Worm (Caenorhabditis elegans): Measurements from ENCODE around the gene nlp-68.

Gene nlp-68

ce11 chrIII:10533310-10533709, 5.7 kb downstream of the nlp-68 start:
- peak; percentile 5 for TF ChIP-seq lin-54 (GFP tag; optimal IDR thresholded peaks at IDR 0.05)
- no peak for TF ChIP-seq efl-1 (GFP tag; optimal IDR thresholded peaks at IDR 0.05)
- TF ChIP-seq tlf-1 (GFP tag; optimal IDR thresholded peaks at IDR 0.05), result peak; percentile 34
- no peak for TF ChIP-seq mcd-1 (GFP tag; IDR thresholded peaks at IDR 0.05)
- peak; percentile 32 for TF ChIP-seq atf-7 (tag; optimal IDR thresholded peaks at IDR 0.05)
- TF ChIP-seq dox-1 (GFP tag; IDR thresholded peaks at IDR 0.05), result peak; percentile 69
- no peak for TF ChIP-seq sea-2 (GFP tag; IDR thresholded peaks at IDR 0.05)
- no peak for TF ChIP-seq nfya-1 (tag; optimal IDR thresholded peaks at IDR 0.05; ENCODE audit: borderline replicate concordance, insufficient read depth)
- TF ChIP-seq madf-10 (tag; optimal IDR thresholded peaks at IDR 0.05), result peak; percentile 40
- no peak for TF ChIP-seq rcor-1 (GFP tag; IDR thresholded peaks at IDR 0.05)
- TF ChIP-seq lir-1 (GFP tag; conservative IDR thresholded peaks at IDR 0.05), result no peak
- TF ChIP-seq K12H6.12 (tag; optimal IDR thresholded peaks at IDR 0.05), result no peak
- no peak for TF ChIP-seq snpc-1.1 (tag; optimal IDR thresholded peaks at IDR 0.05; ENCODE audit: insufficient read depth)
- TF ChIP-seq lin-40 (tag; optimal IDR thresholded peaks at IDR 0.05), result peak; percentile 30
- TF ChIP-seq ets-4 (GFP tag; optimal IDR thresholded peaks at IDR 0.05), result peak; percentile 35
- no peak for TF ChIP-seq egl-44 (GFP tag; IDR thresholded peaks at IDR 0.05)
- TF ChIP-seq F33H1.4 (GFP tag; IDR thresholded peaks at IDR 0.05), result no peak
- peak; percentile 18 for TF ChIP-seq tbp1 (GFP tag; optimal IDR thresholded peaks at IDR 0.05)
- no peak for TF ChIP-seq F23B12.7 (tag; optimal IDR thresholded peaks at IDR 0.05; ENCODE audit: insufficient read depth)
- TF ChIP-seq attf-6 (GFP tag; IDR thresholded peaks at IDR 0.05), result no peak
- peak; percentile 15 for TF ChIP-seq ztf-26 (tag; optimal IDR thresholded peaks at IDR 0.05)
- no peak for TF ChIP-seq mes-4 (tag; optimal IDR thresholded peaks at IDR 0.05)
- TF ChIP-seq zim-3 (tag; optimal IDR thresholded peaks at IDR 0.05), result no peak
- TF ChIP-seq B0261.1 (tag; optimal IDR thresholded peaks at IDR 0.05), result no peak
- peak; percentile 43 for TF ChIP-seq unc-62 (GFP tag; optimal IDR thresholded peaks at IDR 0.05)
- TF ChIP-seq ztf-25 (GFP tag; IDR thresholded peaks at IDR 0.05), result no peak
- TF ChIP-seq hrde-1 (tag; optimal IDR thresholded peaks at IDR 0.05; ENCODE audit: borderline replicate concordance), result no peak
- no peak for TF ChIP-seq nhr-120 (GFP tag; IDR thresholded peaks at IDR 0.05)
- TF ChIP-seq cebp-1 (GFP tag; IDR thresholded peaks at IDR 0.05), result no peak
- TF ChIP-seq cebp-1 (tag; optimal IDR thresholded peaks at IDR 0.05), result peak; percentile 69
- no peak for TF ChIP-seq F52B5.7 (tag; optimal IDR thresholded peaks at IDR 0.05)
- TF ChIP-seq snpc-4 (GFP tag; optimal IDR thresholded peaks at IDR 0.05), result no peak
- TF ChIP-seq snpc-4 (tag; optimal IDR thresholded peaks at IDR 0.05), result peak in 3 of 4 experiments; percentile 3 to 62 (median 33)
- TF ChIP-seq ceh-79 (tag; optimal IDR thresholded peaks at IDR 0.05), result no peak
- peak; percentile 96 for TF ChIP-seq nhr-80 (tag; optimal IDR thresholded peaks at IDR 0.05)
- TF ChIP-seq let-607 (tag; optimal IDR thresholded peaks at IDR 0.05), result peak; percentile 89 to 91
- TF ChIP-seq akir-1 (GFP tag; optimal IDR thresholded peaks at IDR 0.05), result no peak
- TF ChIP-seq ztf-22 (GFP tag; optimal IDR thresholded peaks at IDR 0.05), result peak; percentile 78
- no peak for TF ChIP-seq C17E4.6 (GFP tag; IDR thresholded peaks at IDR 0.05)
- TF ChIP-seq attf-5 (GFP tag; optimal IDR thresholded peaks at IDR 0.05), result peak; percentile 24
- TF ChIP-seq chd-7 (tag; optimal IDR thresholded peaks at IDR 0.05), result no peak
- no peak for TF ChIP-seq F49E8.2 (tag; optimal IDR thresholded peaks at IDR 0.05; ENCODE audit: insufficient read depth)
- TF ChIP-seq Y56A3A.18 (GFP tag; IDR thresholded peaks at IDR 0.05), result 0 out of 2 replicates have a peak, but pooled peaks have one; percentile 42
- TF ChIP-seq aptf-3 (GFP tag; IDR thresholded peaks at IDR 0.05), result no peak
- TF ChIP-seq aptf-2 (GFP tag; conservative IDR thresholded peaks at IDR 0.05), result no peak
